Fruit fly (Drosophila melanogaster): Measurements from ENCODE around the gene Rh7.
A peak's percentile ranks its signal among the peaks of the same experiment; 100 is the strongest.

The Rh7 gene

dm6 chr3L:12115966-12116735 is 59.1 kb downstream of the Rh7 start, which contains the start of gene vers (continued):
- TF ChIP-seq PHDP (tag; optimal IDR thresholded peaks at IDR 0.05) (no peak), CG10366 (GFP tag; IDR thresholded peaks at IDR 0.05) (no peak; the same call in 1 of the 2 replicates), CG7928 (GFP tag; optimal IDR thresholded peaks at IDR 0.05) (peak; percentile 92), Dbx (GFP tag; IDR thresholded peaks at IDR 0.05) (no peak), grau (tag; optimal IDR thresholded peaks at IDR 0.05) (peak; percentile 10), C15 (GFP tag; IDR thresholded peaks at IDR 0.05) (no peak), CG8359 (GFP tag; optimal IDR thresholded peaks at IDR 0.05; ENCODE audit: borderline replicate concordance) (no peak), Opbp (GFP tag; IDR thresholded peaks at IDR 0.05; ENCODE audit: partially characterized antibody) (peak; percentile 95), CG4282 (GFP tag; optimal IDR thresholded peaks at IDR 0.05) (no peak), Taf1 (GFP tag; IDR thresholded peaks at IDR 0.05) (no peak), CG6689 (GFP tag; IDR thresholded peaks at IDR 0.05) (no peak)

dm6 chr3L:12115103-12115502 is 60.2 kb downstream of the Rh7 start:
- TF ChIP-seq nom (GFP tag; optimal IDR thresholded peaks at IDR 0.05) = peak; percentile 78
- TF ChIP-seq corto (GFP tag; optimal IDR thresholded peaks at IDR 0.05) = peak; percentile 90
- no peak for TF ChIP-seq Mad (GFP tag; optimal IDR thresholded peaks at IDR 0.05)
- TF ChIP-seq CG31388 (GFP tag; optimal IDR thresholded peaks at IDR 0.05) = no peak
- TF ChIP-seq CG3065 (GFP tag; optimal IDR thresholded peaks at IDR 0.05) = no peak
- no peak for TF ChIP-seq CG4854 (GFP tag; optimal IDR thresholded peaks at IDR 0.05)
- no peak for TF ChIP-seq pho (GFP tag; optimal IDR thresholded peaks at IDR 0.05)
- no peak for TF ChIP-seq ind (GFP tag; optimal IDR thresholded peaks at IDR 0.05)
- no peak for TF ChIP-seq CG8359 (GFP tag; optimal IDR thresholded peaks at IDR 0.05; ENCODE audit: borderline replicate concordance)
- no peak for TF ChIP-seq crc (GFP tag; optimal IDR thresholded peaks at IDR 0.05)
- no peak for TF ChIP-seq ac (GFP tag; optimal IDR thresholded peaks at IDR 0.05)
- no peak for TF ChIP-seq CG1602 (GFP tag; optimal IDR thresholded peaks at IDR 0.05)
- TF ChIP-seq CG13424 (tag; optimal IDR thresholded peaks at IDR 0.05) = no peak
- peak; percentile 65 for TF ChIP-seq Drgx (GFP tag; IDR thresholded peaks at IDR 0.05)
- peak; percentile 66 for TF ChIP-seq sens (GFP tag)
- TF ChIP-seq HLHmδ (GFP tag; optimal IDR thresholded peaks at IDR 0.05) = no peak
- no peak for TF ChIP-seq wek (GFP tag; optimal IDR thresholded peaks at IDR 0.05)
- TF ChIP-seq CG4328 (GFP tag; optimal IDR thresholded peaks at IDR 0.05) = no peak
- TF ChIP-seq mirr (GFP tag; optimal IDR thresholded peaks at IDR 0.05) = no peak
- TF ChIP-seq zen2 (GFP tag; IDR thresholded peaks at IDR 0.05; ENCODE audit: partially characterized antibody) = no peak
- no peak for TF ChIP-seq CG2712 (tag; optimal IDR thresholded peaks at IDR 0.05)
- TF ChIP-seq lbe (GFP tag; optimal IDR thresholded peaks at IDR 0.05) = peak; percentile 91
- TF ChIP-seq CG2199 (GFP tag; IDR thresholded peaks at IDR 0.05) = no peak
- TF ChIP-seq TFAM (GFP tag; optimal IDR thresholded peaks at IDR 0.05) = no peak
- TF ChIP-seq CG18476 (GFP tag; optimal IDR thresholded peaks at IDR 0.05) = no peak
- TF ChIP-seq knrl (GFP tag; IDR thresholded peaks at IDR 0.05; ENCODE audit: partially characterized antibody) = no peak
- TF ChIP-seq grau (tag; optimal IDR thresholded peaks at IDR 0.05) = no peak
- no peak for TF ChIP-seq CG10979 (tag; optimal IDR thresholded peaks at IDR 0.05)
- no peak for TF ChIP-seq CG10565 (GFP tag; optimal IDR thresholded peaks at IDR 0.05)
- peak in 1 of 2 experiments; percentile 81 for TF ChIP-seq bsh (GFP tag; optimal IDR thresholded peaks at IDR 0.05)
- no peak for TF ChIP-seq Mes4 (GFP tag; optimal IDR thresholded peaks at IDR 0.05)
- TF ChIP-seq esg (GFP tag; conservative IDR thresholded peaks at IDR 0.05) = no peak
- no peak for TF ChIP-seq CG32532 (GFP tag; IDR thresholded peaks at IDR 0.05)

Data from whole organism, embryonic.